Fruit fly (Drosophila melanogaster): ENCODE measurements around the gene CDK2AP1.

Gene CDK2AP1

dm6 chrX:11108148-11108844, 29.4 kb upstream of the CDK2AP1 start, which contains the start of gene Hsp60A (continued):
- TF ChIP-seq CG15514 (GFP tag; optimal IDR thresholded peaks at IDR 0.05) = peak; percentile 76
- TF ChIP-seq CG11247 (GFP tag; IDR thresholded peaks at IDR 0.05) = 0 out of 2 replicates have a peak, but pooled peaks have one; percentile 14
- TF ChIP-seq H15 (GFP tag; IDR thresholded peaks at IDR 0.05) = no peak
- peak; percentile 51 for TF ChIP-seq CG9727 (GFP tag; optimal IDR thresholded peaks at IDR 0.05)
- TF ChIP-seq CG13624 (GFP tag; optimal IDR thresholded peaks at IDR 0.05) = no peak
- TF ChIP-seq Sox100B (GFP tag; optimal IDR thresholded peaks at IDR 0.05) = no peak
- TF ChIP-seq ewg (GFP tag; optimal IDR thresholded peaks at IDR 0.05) = no peak
- peak; percentile 61 for TF ChIP-seq CG2712 (tag; optimal IDR thresholded peaks at IDR 0.05)
- TF ChIP-seq ci (GFP tag; IDR thresholded peaks at IDR 0.05) = peak; percentile 72; the same call in 2 of the 3 replicates
- TF ChIP-seq sd (tag; optimal IDR thresholded peaks at IDR 0.05) = no peak
- TF ChIP-seq Dref (GFP tag; IDR thresholded peaks at IDR 0.05) = peak; percentile 86
- peak; percentile 40 for TF ChIP-seq bcd (GFP tag; optimal IDR thresholded peaks at IDR 0.05)
- TF ChIP-seq fd102C (GFP tag; optimal IDR thresholded peaks at IDR 0.05) = no peak
- peak; percentile 88 for TF ChIP-seq sens (GFP tag)
- TF ChIP-seq seq (GFP tag; IDR thresholded peaks at IDR 0.05) = no peak
- TF ChIP-seq prd (optimal IDR thresholded peaks at IDR 0.05) = no peak
- peak; percentile 54; the same call in 2 of the 3 replicates for TF ChIP-seq prd (GFP tag; IDR thresholded peaks at IDR 0.05)
- no peak for TF ChIP-seq CTCF (GFP tag; optimal IDR thresholded peaks at IDR 0.05)
- peak; percentile 28 for TF ChIP-seq CG18764 (GFP tag; optimal IDR thresholded peaks at IDR 0.05)
- TF ChIP-seq ham (GFP tag; IDR thresholded peaks at IDR 0.05) = no peak
- no peak for TF ChIP-seq BtbVII (GFP tag; optimal IDR thresholded peaks at IDR 0.05)
- no peak for TF ChIP-seq CG2875 (GFP tag; optimal IDR thresholded peaks at IDR 0.05)
- peak; percentile 30; the same call in 1 of the 2 replicates for TF ChIP-seq ssp (GFP tag; IDR thresholded peaks at IDR 0.05)
- TF ChIP-seq HHEX (GFP tag; optimal IDR thresholded peaks at IDR 0.05) = peak; percentile 18
- peak; percentile 47 for TF ChIP-seq B-H2 (GFP tag; optimal IDR thresholded peaks at IDR 0.05)
- peak; percentile 63 for TF ChIP-seq Abd-B (GFP tag; optimal IDR thresholded peaks at IDR 0.05)
- no peak for TF ChIP-seq br (optimal IDR thresholded peaks at IDR 0.05)
- TF ChIP-seq HLHmδ (GFP tag; optimal IDR thresholded peaks at IDR 0.05) = no peak
- TF ChIP-seq CG12236 (GFP tag; optimal IDR thresholded peaks at IDR 0.05) = no peak
- TF ChIP-seq D (optimal IDR thresholded peaks at IDR 0.05) = no peak
- TF ChIP-seq D (GFP tag; optimal IDR thresholded peaks at IDR 0.05) = no peak
- TF ChIP-seq Mrtf (GFP tag; IDR thresholded peaks at IDR 0.05) = no peak
- TF ChIP-seq CG4730 (GFP tag; IDR thresholded peaks at IDR 0.05) = 0 out of 2 replicates have a peak, but pooled peaks have one; percentile 15
- 0 out of 3 replicates have a peak, but pooled peaks have one; percentile 13 for TF ChIP-seq otp (GFP tag; IDR thresholded peaks at IDR 0.05)
- no peak for TF ChIP-seq CrebB (tag; optimal IDR thresholded peaks at IDR 0.05)
- TF ChIP-seq Fer3 (tag; optimal IDR thresholded peaks at IDR 0.05) = peak; percentile 54
- peak; percentile 35 for TF ChIP-seq CG33557 (GFP tag; optimal IDR thresholded peaks at IDR 0.05)
- TF ChIP-seq tgo (GFP tag; IDR thresholded peaks at IDR 0.05) = peak; percentile 42; the same call in 1 of the 3 replicates
- no peak for TF ChIP-seq Ets65A (GFP tag)
- peak; percentile 52 for TF ChIP-seq sob (GFP tag; IDR thresholded peaks at IDR 0.05)
- no peak for TF ChIP-seq CG6254 (GFP tag; optimal IDR thresholded peaks at IDR 0.05)
- no peak for TF ChIP-seq CG4707 (GFP tag; optimal IDR thresholded peaks at IDR 0.05)
- peak; percentile 91 for TF ChIP-seq CG13287 (GFP tag; IDR thresholded peaks at IDR 0.05; ENCODE audit: partially characterized antibody)
- no peak for TF ChIP-seq CG8944 (GFP tag; optimal IDR thresholded peaks at IDR 0.05)
- peak; percentile 19 for TF ChIP-seq CG3995 (GFP tag; optimal IDR thresholded peaks at IDR 0.05)
- TF ChIP-seq kah (GFP tag; optimal IDR thresholded peaks at IDR 0.05) = no peak
- peak; percentile 53 for TF ChIP-seq grau (tag; optimal IDR thresholded peaks at IDR 0.05)
- TF ChIP-seq CG12659 (GFP tag; optimal IDR thresholded peaks at IDR 0.05) = peak; percentile 54
- TF ChIP-seq CG12155 (GFP tag; optimal IDR thresholded peaks at IDR 0.05) = peak; percentile 28
- TF ChIP-seq CG8924 (tag; optimal IDR thresholded peaks at IDR 0.05) = peak; percentile 33
- peak; percentile 24; the same call in 1 of the 2 replicates for TF ChIP-seq esg (GFP tag; conservative IDR thresholded peaks at IDR 0.05)

Measured in whole organism, embryonic.